Worm (Caenorhabditis elegans) whole organism, L1 larva: ENCODE measurements around the gene T05C3.6.

Experiments
- C04F5.9 ChIP-seq: sonication (generic microtip); optimal IDR thresholded peaks from 2 replicates; lab custom pipeline; 2016; ENCODE audit warnings: missing genetic modification characterization, missing compliant biosample characterization
- ceh-82 ChIP-seq, 3 experiments: fragments of 150-350 bp in 1 of 3; sonication (generic microtip) in 2 of 3; optimal IDR thresholded peaks; 2 replicates each; lab custom pipeline; 2014 to 2017; ENCODE audit warnings: missing biosample characterization in 3 of 3, missing genetic modification characterization in 3 of 3
- ceh-90 ChIP-seq: sonication (generic microtip); optimal IDR thresholded peaks from 2 replicates; lab custom pipeline; 2016; ENCODE audit warnings: missing genetic modification characterization, missing compliant biosample characterization
- efl-1 ChIP-seq, 4 experiments: fragments of 150-350 bp; optimal IDR thresholded peaks in 3 of 4; peaks in 1 of 4; 1 replicate in 1 of 4; 2 replicates in 3 of 4; lab custom pipeline; 2014; ENCODE audit warnings: missing biosample characterization in 2 of 4, missing genetic modification characterization in 2 of 4, missing genetic modification reagents in 2 of 4
- hlh-4 ChIP-seq: sonication (generic microtip); optimal IDR thresholded peaks from 2 replicates; lab custom pipeline; 2016; ENCODE audit warnings: mild to moderate bottlenecking, missing genetic modification characterization, missing compliant biosample characterization
- unc-130 ChIP-seq: fragments of 150-350 bp; optimal IDR thresholded peaks from 2 replicates; lab custom pipeline; 2017; ENCODE audit warnings: missing biosample characterization, missing genetic modification characterization, inconsistent platforms

ce11 chrV:5509134-5509533 is 18.9 kb downstream of the T05C3.6 start:
- no peak for TF ChIP-seq ceh-82 (tag; optimal IDR thresholded peaks at IDR 0.05; lab: Kevin White, UChicago)
- no peak for TF ChIP-seq efl-1 (optimal IDR thresholded peaks at IDR 0.05; lab: Kevin White, UChicago)
- no peak for TF ChIP-seq efl-1 (GFP tag; optimal IDR thresholded peaks at IDR 0.05 in 1 of 2; lab: Kevin White, UChicago)
- TF ChIP-seq C04F5.9: no peak
- TF ChIP-seq ceh-90 (tag; lab: Kevin White, UChicago): no peak
- no peak for TF ChIP-seq hlh-4 (tag; lab: Kevin White, UChicago)
- TF ChIP-seq unc-130 (tag; lab: Kevin White, UChicago): no peak
